Comparison of ENCODE assay signal across 3 fruit fly cellular contexts in the genomic region with DNA sequence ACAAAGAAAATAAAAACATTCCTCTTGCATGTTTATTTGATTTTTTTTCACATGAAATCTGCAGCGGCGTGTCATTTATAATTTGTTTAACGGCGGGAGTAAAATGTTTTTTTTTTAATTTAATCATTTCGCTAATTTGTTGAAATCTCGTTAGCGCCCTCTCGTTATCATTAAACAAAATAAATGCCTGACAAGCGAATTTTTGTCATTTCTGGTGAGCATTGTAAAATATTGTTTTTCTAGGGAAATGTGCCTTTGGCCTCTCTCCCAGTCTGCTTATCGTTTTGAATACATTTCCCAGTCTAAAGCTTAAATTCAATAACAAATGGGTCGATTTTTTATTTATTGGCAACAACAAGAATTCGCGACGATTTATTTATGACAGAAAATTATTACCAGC.
TF ChIP-seq lines count a peak whose summit lies in the region.

No protein-coding gene starts in this region.

TF ChIP-seq in whole organism, adult, 20 proteins besides CTCF, POLR2A, EP300 and RAD21:
- peak; percentile 56 for TF ChIP-seq tj (GFP tag; optimal IDR thresholded peaks at IDR 0.05; lab: Kevin White, UChicago)
- no peak for TF ChIP-seq CG14711 (tag; optimal IDR thresholded peaks at IDR 0.05; lab: Kevin White, UChicago)
- no peak for TF ChIP-seq ovo (GFP tag; optimal IDR thresholded peaks at IDR 0.05; lab: Kevin White, UChicago)
- TF ChIP-seq kay (GFP tag; lab: Kevin White, UChicago; ENCODE audit: borderline replicate concordance) = peak; percentile 1

TF ChIP-seq in whole organism, prepupa, 60 proteins besides CTCF, POLR2A, EP300 and RAD21:
- TF ChIP-seq topi (GFP tag; optimal IDR thresholded peaks at IDR 0.05; lab: Kevin White, UChicago) = no peak
- TF ChIP-seq fd59A (GFP tag; optimal IDR thresholded peaks at IDR 0.05; lab: Kevin White, UChicago) = no peak
- TF ChIP-seq spab (GFP tag; optimal IDR thresholded peaks at IDR 0.05; lab: Kevin White, UChicago) = no peak
- no peak for TF ChIP-seq CG3919 (GFP tag; optimal IDR thresholded peaks at IDR 0.05; lab: Kevin White, UChicago)
- no peak for TF ChIP-seq CG34406 (GFP tag; optimal IDR thresholded peaks at IDR 0.05; lab: Kevin White, UChicago)
- TF ChIP-seq CG31627 (GFP tag; optimal IDR thresholded peaks at IDR 0.05; lab: Kevin White, UChicago) = no peak
- TF ChIP-seq dsx (GFP tag; optimal IDR thresholded peaks at IDR 0.05; lab: Kevin White, UChicago; ENCODE audit: poor library complexity, severe bottlenecking) = no peak
- peak; percentile 94 for TF ChIP-seq svp (GFP tag; lab: Kevin White, UChicago)
TF ChIP-seq in whole organism, prepupa: peak in this region for 1.

TF ChIP-seq in whole organism, wandering third instar larva, 38 proteins besides CTCF, POLR2A, EP300 and RAD21:
- TF ChIP-seq Sp1 (GFP tag; optimal IDR thresholded peaks at IDR 0.05; lab: Kevin White, UChicago) = peak; percentile 10
- no peak for TF ChIP-seq Rel (GFP tag; optimal IDR thresholded peaks at IDR 0.05; lab: Kevin White, UChicago)
- no peak for TF ChIP-seq Rel (tag; optimal IDR thresholded peaks at IDR 0.05; lab: Kevin White, UChicago)
